Worm (Caenorhabditis elegans): ENCODE measurements around the gene F21C10.4.

DNA sequence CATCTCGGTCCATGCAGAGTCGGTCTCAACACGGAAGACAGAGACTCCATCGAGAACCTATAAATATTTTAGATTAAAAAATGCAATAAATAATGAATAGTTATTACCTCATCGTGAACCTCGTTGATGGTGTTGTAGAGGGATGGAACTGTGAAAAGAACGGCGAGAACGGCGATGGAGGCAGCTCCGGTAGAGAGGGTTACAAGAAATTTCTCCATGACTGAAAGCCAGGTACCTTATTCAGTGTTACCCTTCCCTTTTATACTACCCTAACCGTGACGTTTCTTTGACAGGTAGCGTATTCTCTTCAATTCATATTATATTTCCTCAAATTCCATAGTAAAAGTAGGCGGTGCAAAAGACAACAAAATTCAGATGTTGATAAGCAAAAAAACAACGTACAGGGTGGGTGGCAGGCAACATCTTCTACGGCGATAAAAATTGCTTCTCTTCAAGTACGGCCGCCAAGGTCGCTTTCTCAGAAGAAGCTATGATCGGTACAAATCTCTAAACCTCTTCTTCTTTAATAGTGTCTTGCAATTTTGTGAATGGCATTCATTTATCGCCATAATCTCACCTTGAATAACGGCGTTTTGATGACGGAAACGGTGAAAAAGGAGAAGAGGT lies 38.8 kb downstream of the F21C10.4 start, which contains the start of gene col-10:
- TF ChIP-seq nhr-23 (tag; optimal IDR thresholded peaks at IDR 0.05) (no peak), skn-1 (tag; optimal IDR thresholded peaks at IDR 0.05) (no peak), ceh-82 (tag; optimal IDR thresholded peaks at IDR 0.05) (no peak), fos-1 (tag; optimal IDR thresholded peaks at IDR 0.05) (peak; percentile 3), egl-27 (tag; optimal IDR thresholded peaks at IDR 0.05) (peak; percentile 19), lsy-2 (tag; optimal IDR thresholded peaks at IDR 0.05) (no peak), nhr-25 (tag; optimal IDR thresholded peaks at IDR 0.05) (peak; percentile 44), ZK546.5 (tag; optimal IDR thresholded peaks at IDR 0.05) (no peak), mdl-1 (tag; optimal IDR thresholded peaks at IDR 0.05) (no peak), lin-13 (GFP tag; optimal IDR thresholded peaks at IDR 0.05) (no peak), ama-1 (optimal IDR thresholded peaks at IDR 0.05) (peak; percentile 91), ceh-16 (tag; optimal IDR thresholded peaks at IDR 0.05) (peak; percentile 31), ztf-11 (tag; optimal IDR thresholded peaks at IDR 0.05) (no peak), elt-1 (tag; optimal IDR thresholded peaks at IDR 0.05) (no peak)
